Fruit fly (Drosophila melanogaster) ovary, adult (tissue): Measurements from ENCODE around the gene Polr3E.

ENCODE experiments used
- CG17801 ChIP-seq: fragments of 200-800 bp; optimal IDR thresholded peaks from 2 replicates; lab custom pipeline; 2019; ENCODE audit warnings: missing biosample characterization, mild to moderate bottlenecking, missing genetic modification characterization, moderate library complexity; ENCODE audit not compliant: partially characterized antibody

The Polr3E gene

dm6 chr3L:21065212-21065902 is 33.7 kb downstream of the Polr3E start, which contains the start of gene CG43072:
Gene CG43072, plus strand, starts transcription at chr3L:21065852.
- TF ChIP-seq CG17801 (GFP tag; lab: Kevin White, UChicago): peak; percentile 50

DNA sequence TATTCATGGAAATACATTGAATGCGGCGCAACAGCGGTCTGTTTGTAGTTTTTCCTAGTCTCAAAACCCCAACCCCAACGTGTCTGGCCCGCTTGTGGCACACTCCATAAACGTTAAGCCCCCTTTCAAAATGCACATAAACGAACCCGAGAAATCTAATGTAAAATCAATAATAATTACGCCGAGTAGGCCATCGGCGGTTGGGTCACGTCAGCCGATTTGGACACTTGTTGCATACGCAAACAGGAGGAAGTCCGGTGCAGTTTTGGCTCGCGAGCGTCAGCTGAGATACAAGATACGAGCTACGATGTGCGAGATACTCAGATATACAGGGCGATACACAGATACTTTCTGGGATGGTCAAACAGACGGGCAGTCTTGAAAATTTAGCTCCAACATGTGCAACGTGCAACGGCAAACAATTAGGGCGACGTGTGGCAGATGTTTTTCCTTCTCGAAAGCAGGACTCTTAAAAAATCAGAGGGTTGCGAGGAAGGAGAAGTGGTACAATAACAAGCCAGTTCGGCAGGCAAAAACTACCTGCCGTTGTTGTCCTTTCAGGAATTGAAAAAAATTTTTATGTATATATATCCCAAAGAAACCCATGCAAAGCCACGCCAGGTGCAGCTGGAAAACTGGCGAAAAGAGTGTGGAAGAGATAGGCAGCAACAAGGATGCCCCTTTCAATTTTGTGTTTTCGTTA is 34.7 kb downstream of the Polr3E start:
- no peak for TF ChIP-seq CG17801 (GFP tag; lab: Kevin White, UChicago)

DNA sequence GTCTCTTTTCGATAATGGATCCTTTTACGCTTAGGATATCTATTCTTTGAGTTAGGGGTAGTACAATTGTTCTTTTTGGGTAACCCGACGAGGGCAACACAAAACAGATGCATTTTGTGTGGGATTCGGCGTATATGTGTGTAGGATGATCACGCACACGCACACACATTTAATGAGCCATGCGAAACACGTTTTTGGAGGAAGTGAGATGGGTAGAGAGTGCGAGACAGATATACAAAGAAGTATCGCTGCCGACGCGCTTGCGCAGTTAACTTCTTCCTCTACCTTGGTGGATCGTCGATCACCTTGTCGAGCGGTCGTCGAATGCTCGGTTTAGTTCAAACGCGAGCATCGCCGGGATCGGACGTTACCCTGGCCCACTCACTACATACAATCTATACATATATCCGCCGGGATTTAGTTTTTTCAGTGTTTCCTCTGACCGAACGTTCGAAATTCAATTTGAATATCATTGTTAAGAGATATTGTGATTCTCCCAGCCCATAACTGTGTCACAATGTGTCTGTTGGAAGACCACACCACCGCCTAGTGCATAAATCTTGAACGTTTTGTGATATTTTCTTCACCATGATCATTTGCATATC is 36.0 kb downstream of the Polr3E start:
- no peak for TF ChIP-seq CG17801 (GFP tag; lab: Kevin White, UChicago)

dm6 chr3L:21069453-21069852 is 37.8 kb downstream of the Polr3E start:
- no peak for TF ChIP-seq CG17801 (GFP tag; lab: Kevin White, UChicago)

dm6 chr3L:21070063-21070462 is 38.4 kb downstream of the Polr3E start:
- no peak for TF ChIP-seq CG17801 (GFP tag; lab: Kevin White, UChicago)

DNA sequence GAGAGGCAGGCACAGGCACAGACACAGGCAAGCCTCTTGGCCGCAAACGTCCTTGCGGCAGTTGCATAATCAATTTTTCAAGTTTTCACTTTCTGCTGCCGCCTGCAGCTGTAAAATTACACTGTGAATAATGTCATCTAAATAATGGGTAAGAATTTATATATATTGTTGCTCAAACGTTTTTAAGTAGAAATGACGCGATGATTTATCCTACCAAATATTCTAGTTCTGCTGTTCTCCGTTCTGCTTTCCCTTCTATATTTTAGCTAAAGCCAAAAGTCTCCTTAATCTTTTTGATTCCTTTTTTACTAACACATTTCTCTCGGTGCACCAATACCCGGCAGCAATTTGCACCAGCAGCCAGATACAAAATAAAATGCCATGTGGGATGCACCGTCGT is 48.8 kb downstream of the Polr3E start:
- no peak for TF ChIP-seq CG17801 (GFP tag; lab: Kevin White, UChicago)
